Worm (Caenorhabditis elegans): ENCODE measurements around the gene pat-3.

The pat-3 gene

DNA sequence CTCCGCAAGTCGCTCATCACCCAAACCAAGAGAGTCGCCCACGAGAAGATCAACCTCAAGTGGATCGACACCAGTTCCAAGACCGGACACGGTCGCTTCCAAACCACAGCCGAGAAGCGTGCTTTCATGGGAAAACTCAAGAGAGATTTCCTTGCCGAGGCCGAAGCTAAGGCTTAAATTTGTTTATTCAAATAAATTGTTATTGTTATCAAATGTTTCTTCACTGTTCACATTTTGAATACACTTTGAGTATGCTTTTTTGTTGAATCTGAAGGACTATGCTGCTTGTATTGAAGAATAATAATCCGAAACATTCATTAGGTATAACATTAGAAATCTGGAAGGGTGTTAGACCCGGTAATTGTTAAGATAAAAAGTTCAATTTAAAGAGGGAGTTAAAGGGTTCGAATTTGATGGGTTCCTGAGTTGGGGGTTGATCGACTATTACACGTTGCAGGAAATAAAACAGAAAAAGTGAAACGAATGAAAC, 44.6 kb downstream of the pat-3 start (continued):
- peak; percentile 56 for TF ChIP-seq nhr-102 (tag; optimal IDR thresholded peaks at IDR 0.05)
- TF ChIP-seq nhr-41 (GFP tag; IDR thresholded peaks at IDR 0.05): 0 out of 2 replicates have a peak, but pooled peaks have one; percentile 47
- TF ChIP-seq F37D6.2 (tag; optimal IDR thresholded peaks at IDR 0.05): no peak
- no peak for TF ChIP-seq jun-1 (tag; optimal IDR thresholded peaks at IDR 0.05)
- peak; percentile 13; the same call in 1 of the 2 replicates for TF ChIP-seq hmg-1.1 (GFP tag; IDR thresholded peaks at IDR 0.05)
- peak; percentile 27; the same call in 1 of the 2 replicates for TF ChIP-seq Y105C5A.15 (GFP tag; IDR thresholded peaks at IDR 0.05)
- peak; percentile 44 for TF ChIP-seq set-16 (GFP tag; IDR thresholded peaks at IDR 0.05)
- 0 out of 2 replicates have a peak, but pooled peaks have one; percentile 17 for TF ChIP-seq F44E2.7 (GFP tag; IDR thresholded peaks at IDR 0.05)
- TF ChIP-seq ceh-20 (GFP tag; IDR thresholded peaks at IDR 0.05): no peak
- TF ChIP-seq F26F4.8 (GFP tag; conservative IDR thresholded peaks at IDR 0.05): no peak
- TF ChIP-seq hif-1 (tag; optimal IDR thresholded peaks at IDR 0.05): no peak
- TF ChIP-seq daf-19 (GFP tag; conservative IDR thresholded peaks at IDR 0.05): no peak
- TF ChIP-seq ceh-62 (tag; optimal IDR thresholded peaks at IDR 0.05): no peak
- peak; percentile 87 for TF ChIP-seq unc-130 (GFP tag; optimal IDR thresholded peaks at IDR 0.05)
- no peak for TF ChIP-seq ZK546.5 (tag; optimal IDR thresholded peaks at IDR 0.05)
- peak; percentile 66; the same call in 1 of the 2 replicates for TF ChIP-seq arid-1 (GFP tag; conservative IDR thresholded peaks at IDR 0.05)
- no peak for TF ChIP-seq lin-29 (GFP tag; IDR thresholded peaks at IDR 0.05)
- TF ChIP-seq lim-7 (GFP tag; IDR thresholded peaks at IDR 0.05): peak; percentile 64
- TF ChIP-seq zfp-3 (GFP tag; conservative IDR thresholded peaks at IDR 0.05): peak; percentile 86; the same call in 1 of the 2 replicates
- no peak for TF ChIP-seq lir-3 (tag; optimal IDR thresholded peaks at IDR 0.05)
- peak; percentile 16 for TF ChIP-seq nhr-48 (tag; optimal IDR thresholded peaks at IDR 0.05)
- TF ChIP-seq T20F7.1 (GFP tag; optimal IDR thresholded peaks at IDR 0.05): peak; percentile 36
- peak; percentile 73 for TF ChIP-seq Y48G9A.11 (GFP tag; IDR thresholded peaks at IDR 0.05)
- peak in 1 of 2 experiments; percentile 82; a peak in 1 of 4 replicates for TF ChIP-seq madf-5 (GFP tag; IDR thresholded peaks at IDR 0.05)
- TF ChIP-seq ZK337.2 (GFP tag; IDR thresholded peaks at IDR 0.05): no peak
- TF ChIP-seq lin-1 (GFP tag; IDR thresholded peaks at IDR 0.05): peak; percentile 17
- TF ChIP-seq mdl-1 (tag; optimal IDR thresholded peaks at IDR 0.05): peak in 1 of 2 experiments; percentile 1
- peak; percentile 58 for TF ChIP-seq mes-2 (tag; optimal IDR thresholded peaks at IDR 0.05; ENCODE audit: poor library complexity, severe bottlenecking)
- TF ChIP-seq saeg-2 (GFP tag; IDR thresholded peaks at IDR 0.05): no peak
- peak; percentile 41 for TF ChIP-seq ces-1 (GFP tag; optimal IDR thresholded peaks at IDR 0.05)
- no peak for TF ChIP-seq mxl-2 (GFP tag; conservative IDR thresholded peaks at IDR 0.05)

DNA sequence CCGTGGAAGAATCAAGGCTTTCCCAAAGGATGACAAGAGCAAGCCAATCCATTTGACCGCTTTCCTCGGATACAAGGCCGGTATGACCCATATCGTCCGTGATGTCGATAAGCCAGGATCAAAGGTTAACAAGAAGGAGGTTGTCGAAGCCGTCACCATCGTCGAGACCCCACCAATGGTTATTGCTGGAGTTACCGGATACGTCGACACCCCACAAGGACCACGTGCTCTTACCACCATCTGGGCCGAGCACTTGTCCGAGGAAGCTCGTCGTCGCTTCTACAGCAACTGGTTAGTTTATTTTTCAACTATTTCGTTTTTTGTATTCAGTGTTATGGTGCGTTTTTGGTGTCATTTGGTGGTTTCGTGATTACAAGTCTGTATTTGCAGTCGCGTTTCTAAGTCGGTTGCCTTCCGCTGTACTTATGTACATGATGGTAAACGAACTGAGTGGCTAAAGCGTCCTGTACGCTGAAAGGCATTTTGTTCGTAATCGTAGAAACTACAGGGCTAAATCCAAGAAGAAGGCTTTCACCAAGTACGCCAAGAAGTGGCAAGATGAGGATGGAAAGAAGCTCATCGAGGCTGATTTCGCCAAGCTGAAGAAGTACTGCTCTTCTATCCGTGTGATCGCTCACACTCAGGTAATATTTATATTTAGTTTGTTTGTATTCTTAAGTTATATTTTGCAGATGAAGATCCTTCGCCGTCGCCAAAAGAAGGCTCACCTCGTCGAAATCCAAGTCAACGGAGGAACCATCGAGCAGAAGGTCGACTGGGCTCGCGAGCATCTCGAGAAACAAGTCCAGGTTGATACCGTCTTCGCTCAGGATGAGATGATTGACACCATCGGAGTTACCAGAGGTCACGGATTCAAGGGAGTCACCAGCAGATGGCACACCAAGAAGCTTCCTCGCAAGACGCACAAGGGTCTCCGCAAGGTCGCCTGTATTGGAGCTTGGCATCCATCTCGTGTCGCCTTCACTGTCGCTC, 45.7 kb downstream of the pat-3 start:
- TF ChIP-seq zip-11 (GFP tag; IDR thresholded peaks at IDR 0.05): no peak
- no peak for TF ChIP-seq F37D6.2 (tag; optimal IDR thresholded peaks at IDR 0.05)
- no peak for TF ChIP-seq mdt-29 (GFP tag; IDR thresholded peaks at IDR 0.05)
- no peak for TF ChIP-seq zfp-3 (GFP tag; conservative IDR thresholded peaks at IDR 0.05)
- no peak for TF ChIP-seq gei-8 (GFP tag; optimal IDR thresholded peaks at IDR 0.05)
- no peak for TF ChIP-seq lin-15B (tag; optimal IDR thresholded peaks at IDR 0.05)
- no peak for TF ChIP-seq mxl-3 (GFP tag; optimal IDR thresholded peaks at IDR 0.05)
- no peak for TF ChIP-seq egl-27 (tag; optimal IDR thresholded peaks at IDR 0.05)
- no peak for TF ChIP-seq php-3 (GFP tag; IDR thresholded peaks at IDR 0.05)
- TF ChIP-seq arid-1 (GFP tag; conservative IDR thresholded peaks at IDR 0.05): no peak
- TF ChIP-seq nhr-25 (tag; optimal IDR thresholded peaks at IDR 0.05; ENCODE audit: borderline replicate concordance, insufficient read depth): no peak
- no peak for TF ChIP-seq mdl-1 (tag; optimal IDR thresholded peaks at IDR 0.05)
- TF ChIP-seq cey-2 (tag; optimal IDR thresholded peaks at IDR 0.05; ENCODE audit: borderline replicate concordance, insufficient read depth): no peak
- TF ChIP-seq ceh-28 (tag; optimal IDR thresholded peaks at IDR 0.05): no peak
- no peak for TF ChIP-seq mep-1 (tag; optimal IDR thresholded peaks at IDR 0.05)
- no peak for TF ChIP-seq daf-8 (GFP tag; IDR thresholded peaks at IDR 0.05)
- TF ChIP-seq lir-3 (tag; optimal IDR thresholded peaks at IDR 0.05): no peak
- no peak for TF ChIP-seq snpc-4 (tag; optimal IDR thresholded peaks at IDR 0.05)
- TF ChIP-seq lsy-2 (tag; optimal IDR thresholded peaks at IDR 0.05): peak in 1 of 2 experiments; percentile 10
- peak; percentile 56 for TF ChIP-seq snpc-1.2 (GFP tag; IDR thresholded peaks at IDR 0.05)
- no peak for TF ChIP-seq ztf-7 (tag; optimal IDR thresholded peaks at IDR 0.05)
